Fruit fly (Drosophila melanogaster) whole organism, prepupa: Measurements from ENCODE around the gene CaMKII.

Source experiments
- CG34406 ChIP-seq: fragments of 200-800 bp; sonication (Bioruptor generic); optimal IDR thresholded peaks from 3 replicates; lab custom pipeline; 2016; ENCODE audit warnings: missing biosample characterization, missing genetic modification characterization
- Eip93F ChIP-seq: fragments of 200-800 bp; sonication (Bioruptor generic); optimal IDR thresholded peaks from 2 replicates; lab custom pipeline; 2016; ENCODE audit warnings: missing biosample characterization, mild to moderate bottlenecking, missing genetic modification characterization
- Lpt ChIP-seq: fragments of 200-800 bp; sonication (Bioruptor generic); optimal IDR thresholded peaks from 3 replicates; lab custom pipeline; 2016; ENCODE audit warnings: missing biosample characterization, missing genetic modification characterization
- OdsH ChIP-seq: fragments of 200-800 bp; sonication (Bioruptor generic); optimal IDR thresholded peaks from 3 replicates; lab custom pipeline; 2016; ENCODE audit warnings: missing biosample characterization, missing genetic modification characterization
- Sox102F ChIP-seq: fragments of 200-800 bp; sonication (Bioruptor generic); optimal IDR thresholded peaks from 2 replicates; lab custom pipeline; 2016; ENCODE audit warnings: missing biosample characterization, mild to moderate bottlenecking, missing genetic modification characterization
- acj6 ChIP-seq: fragments of 200-800 bp; sonication (Bioruptor generic); optimal IDR thresholded peaks from 3 replicates; lab custom pipeline; 2016; ENCODE audit warnings: missing biosample characterization, missing genetic modification characterization
- fd59A ChIP-seq: fragments of 200-800 bp; sonication (Bioruptor generic); optimal IDR thresholded peaks from 2 replicates; lab custom pipeline; 2017; ENCODE audit warnings: missing biosample characterization, mild to moderate bottlenecking, missing genetic modification characterization, missing genetic modification reagents

dm6 chr4:1053653-1054163 lies at the start of gene CaMKII:
- no peak for TF ChIP-seq fd59A (GFP tag; lab: Kevin White, UChicago)
- TF ChIP-seq Lpt, result no peak
- TF ChIP-seq acj6 (GFP tag; lab: Kevin White, UChicago), result peak; percentile 36
- peak; percentile 1 for TF ChIP-seq Sox102F
- TF ChIP-seq OdsH (GFP tag; lab: Kevin White, UChicago), result peak; percentile 46
- no peak for TF ChIP-seq Eip93F (GFP tag; lab: Kevin White, UChicago)
- peak; percentile 16 for TF ChIP-seq CG34406 (GFP tag; lab: Kevin White, UChicago)
